Fruit fly (Drosophila melanogaster) whole organism, embryonic: Measurements from ENCODE around the gene CG12659.
A peak's percentile ranks its signal among the peaks of the same experiment; 100 is the strongest.

ENCODE experiments used
- CG1024 ChIP-seq: fragments of 200-800 bp; sonication (Bioruptor generic); IDR thresholded peaks from 2 replicates; pipeline ENCODE4 v1.3.6; 2022; ENCODE audit warnings: missing biosample characterization, missing genetic modification characterization
- CG10959 ChIP-seq: fragments of 200-800 bp; sonication (Bioruptor generic); IDR thresholded peaks from 2 replicates; pipeline ENCODE4 v1.3.6; 2022; ENCODE audit warnings: missing biosample characterization, missing genetic modification characterization
- CG11093 ChIP-seq: fragments of 200-800 bp; sonication (Bioruptor generic); IDR thresholded peaks from 3 replicates; pipeline ENCODE4 v1.3.6; 2022; ENCODE audit warnings: missing biosample characterization, missing genetic modification characterization
- CG12104 ChIP-seq: fragments of 200-800 bp; sonication (Bioruptor generic); optimal IDR thresholded peaks from 3 replicates; lab custom pipeline; 2016; ENCODE audit warnings: missing biosample characterization, missing genetic modification characterization
- CG12659 ChIP-seq: fragments of 200-800 bp; sonication (Bioruptor generic); optimal IDR thresholded peaks from 3 replicates; lab custom pipeline; 2017; ENCODE audit warnings: mild to moderate bottlenecking, missing biosample characterization, missing genetic modification reagents, missing genetic modification characterization
- CG17612 ChIP-seq: fragments of 200-800 bp; sonication (Bioruptor generic); IDR thresholded peaks from 2 replicates; pipeline ENCODE4 v1.3.6; 2022; ENCODE audit warnings: missing biosample characterization, missing genetic modification characterization
- CG18011 ChIP-seq: fragments of 200-800 bp; sonication (Bioruptor generic); optimal IDR thresholded peaks from 2 replicates; lab custom pipeline; 2017; ENCODE audit warnings: missing biosample characterization, missing genetic modification characterization, mild to moderate bottlenecking, moderate library complexity, missing genotype
- CG31441 ChIP-seq: fragments of 200-800 bp; sonication (Bioruptor generic); IDR thresholded peaks from 2 replicates; pipeline ENCODE4 v1.3.6; 2022; ENCODE audit warnings: missing biosample characterization, missing genetic modification characterization
- CG32532 ChIP-seq: fragments of 200-800 bp; sonication (Bioruptor generic); IDR thresholded peaks from 2 replicates; pipeline ENCODE4 v1.3.6; 2022; ENCODE audit warnings: missing biosample characterization, missing genetic modification characterization
- CG3281 ChIP-seq: fragments of 200-800 bp; sonication (Bioruptor generic); optimal IDR thresholded peaks from 3 replicates; lab custom pipeline; 2017; ENCODE audit warnings: missing biosample characterization, mild to moderate bottlenecking, missing genetic modification characterization
- CG33213 ChIP-seq: fragments of 200-800 bp; sonication (Bioruptor generic); optimal IDR thresholded peaks from 3 replicates; lab custom pipeline; 2016; ENCODE audit warnings: missing biosample characterization, missing genetic modification characterization
- CG4424 ChIP-seq: fragments of 200-800 bp; sonication (Bioruptor generic); optimal IDR thresholded peaks from 3 replicates; lab custom pipeline; 2016; ENCODE audit warnings: missing biosample characterization, missing genetic modification characterization
- CG5180 ChIP-seq: fragments of 200-800 bp; sonication (Bioruptor generic); optimal IDR thresholded peaks from 3 replicates; lab custom pipeline; 2017; ENCODE audit warnings: missing biosample characterization, missing genetic modification characterization, mild to moderate bottlenecking, moderate library complexity, missing genetic modification reagents
- CG7745 ChIP-seq: fragments of 200-800 bp; sonication (Bioruptor generic); optimal IDR thresholded peaks from 2 replicates; lab custom pipeline; 2018; ENCODE audit warnings: missing biosample characterization, mild to moderate bottlenecking, missing genetic modification characterization, moderate library complexity
- CG8765 ChIP-seq: fragments of 200-800 bp; sonication (Bioruptor generic); IDR thresholded peaks from 2 replicates; pipeline ENCODE4 v1.3.6; 2022; ENCODE audit warnings: missing biosample characterization, missing genetic modification characterization
- CHES-1-like ChIP-seq: fragments of 200-800 bp; sonication (Bioruptor generic); optimal IDR thresholded peaks from 2 replicates; lab custom pipeline; 2016; ENCODE audit warnings: missing biosample characterization, missing genetic modification characterization
- D19A ChIP-seq: fragments of 200-800 bp; optimal IDR thresholded peaks from 3 replicates; lab custom pipeline; 2019; ENCODE audit warnings: missing biosample characterization, mild to moderate bottlenecking, missing genetic modification characterization, moderate library complexity
- Dip2 ChIP-seq: fragments of 200-800 bp; sonication (Bioruptor generic); IDR thresholded peaks from 2 replicates; pipeline ENCODE4 v1.3.6; 2022; ENCODE audit warnings: missing biosample characterization, missing genetic modification characterization
- Fer2 ChIP-seq: fragments of 200-800 bp; sonication (Bioruptor generic); optimal IDR thresholded peaks from 2 replicates; lab custom pipeline; 2018; ENCODE audit warnings: missing biosample characterization, mild to moderate bottlenecking, missing genetic modification characterization, moderate library complexity
- MESR4 ChIP-seq: fragments of 200-800 bp; sonication (Bioruptor generic); optimal IDR thresholded peaks from 2 replicates; lab custom pipeline; 2018; ENCODE audit warnings: missing biosample characterization, mild to moderate bottlenecking, missing genetic modification characterization, moderate library complexity
- MTF-1 ChIP-seq: fragments of 200-800 bp; sonication (Bioruptor generic); optimal IDR thresholded peaks from 2 replicates; lab custom pipeline; 2018; ENCODE audit warnings: missing biosample characterization, mild to moderate bottlenecking, missing genetic modification characterization, borderline replicate concordance
- Med ChIP-seq: fragments of 200-800 bp; sonication (Bioruptor generic); peaks from one replicate; lab custom pipeline; 2016; ENCODE audit warnings: missing biosample characterization, missing genetic modification characterization, mild to moderate bottlenecking, inconsistent platforms, moderate library complexity
- Meics ChIP-seq: fragments of 200-800 bp; sonication (Bioruptor generic); optimal IDR thresholded peaks from 2 replicates; lab custom pipeline; 2017; ENCODE audit warnings: missing biosample characterization, mild to moderate bottlenecking, missing genetic modification characterization
- NK7.1 ChIP-seq: fragments of 200-800 bp; sonication (Bioruptor generic); optimal IDR thresholded peaks from 3 replicates; lab custom pipeline; 2016; ENCODE audit warnings: missing biosample characterization, missing genetic modification characterization
- Ravus ChIP-seq: fragments of 200-800 bp; sonication (Bioruptor generic); IDR thresholded peaks from 2 replicates; pipeline ENCODE4 v1.3.6; 2022; ENCODE audit warnings: missing biosample characterization, missing genetic modification characterization
- Rx ChIP-seq: fragments of 200-800 bp; sonication (Bioruptor generic); IDR thresholded peaks from 2 replicates; pipeline ENCODE4 v1.3.6; 2022; ENCODE audit warnings: missing biosample characterization, missing genetic modification characterization
- Xbp1 ChIP-seq: fragments of 200-800 bp; sonication (Bioruptor generic); optimal IDR thresholded peaks from 3 replicates; lab custom pipeline; 2016; ENCODE audit warnings: missing biosample characterization, mild to moderate bottlenecking, missing genetic modification characterization
- Xrp1 ChIP-seq: fragments of 200-800 bp; sonication (Bioruptor generic); IDR thresholded peaks from 2 replicates; pipeline ENCODE4 v1.3.6; 2022; ENCODE audit warnings: missing biosample characterization, missing genetic modification characterization
- ash1 ChIP-seq: fragments of 200-800 bp; sonication (Bioruptor generic); optimal IDR thresholded peaks from 2 replicates; lab custom pipeline; 2018; ENCODE audit warnings: missing biosample characterization, mild to moderate bottlenecking, missing genetic modification characterization
- bsh ChIP-seq, 2 experiments: fragments of 200-800 bp; sonication (Bioruptor generic); optimal IDR thresholded peaks; 2 replicates each; lab custom pipeline; 2017 to 2018; ENCODE audit warnings: mild to moderate bottlenecking in 2 of 2, missing biosample characterization in 2 of 2, missing genetic modification characterization in 2 of 2, moderate library complexity in 1 of 2
- caup ChIP-seq: fragments of 200-800 bp; sonication (Bioruptor generic); optimal IDR thresholded peaks from 3 replicates; lab custom pipeline; 2017; ENCODE audit warnings: missing biosample characterization, mild to moderate bottlenecking, missing genetic modification characterization, moderate library complexity; ENCODE audit not compliant: severe bottlenecking
- chif ChIP-seq, 2 experiments: fragments of 200-800 bp; sonication (Bioruptor generic); optimal IDR thresholded peaks; 3 replicates each; lab custom pipeline; 2016; ENCODE audit warnings: missing biosample characterization in 2 of 2, missing genetic modification characterization in 2 of 2
- chm ChIP-seq: fragments of 200-800 bp; sonication (Bioruptor generic); IDR thresholded peaks from 2 replicates; pipeline ENCODE4 v1.3.6; 2022; ENCODE audit warnings: missing biosample characterization, missing genetic modification characterization
- crc ChIP-seq: fragments of 200-800 bp; sonication (Bioruptor generic); optimal IDR thresholded peaks from 2 replicates; lab custom pipeline; 2016; ENCODE audit warnings: missing biosample characterization, missing genetic modification characterization
- da ChIP-seq: fragments of 200-800 bp; sonication (Bioruptor generic); optimal IDR thresholded peaks from 2 replicates; lab custom pipeline; 2016; ENCODE audit warnings: missing biosample characterization, missing genetic modification characterization
- dan ChIP-seq: fragments of 200-800 bp; sonication (Bioruptor generic); IDR thresholded peaks from 2 replicates; pipeline ENCODE4 v1.3.6; 2022; ENCODE audit warnings: missing biosample characterization, missing genetic modification characterization
- emc ChIP-seq: fragments of 200-800 bp; sonication (Bioruptor generic); optimal IDR thresholded peaks from 2 replicates; lab custom pipeline; 2016; ENCODE audit warnings: missing biosample characterization, missing genetic modification characterization
- en ChIP-seq: fragments of 200-800 bp; sonication (Bioruptor generic); optimal IDR thresholded peaks from 2 replicates; lab custom pipeline; 2016; ENCODE audit warnings: missing biosample characterization, missing genetic modification characterization
- esg ChIP-seq: fragments of 200-800 bp; sonication (Bioruptor generic); conservative IDR thresholded peaks from 2 replicates; pipeline ENCODE4 v1.3.6; 2022; ENCODE audit warnings: missing biosample characterization, missing genetic modification characterization
- fd102C ChIP-seq: fragments of 200-800 bp; sonication (Bioruptor generic); optimal IDR thresholded peaks from 2 replicates; lab custom pipeline; 2018; ENCODE audit warnings: missing biosample characterization, mild to moderate bottlenecking, missing genetic modification characterization, moderate library complexity
- fru ChIP-seq: fragments of >200 bp; optimal IDR thresholded peaks from 2 replicates; lab custom pipeline; 2017
- kah ChIP-seq: fragments of 200-800 bp; sonication (Bioruptor generic); optimal IDR thresholded peaks from 2 replicates; lab custom pipeline; 2018; ENCODE audit warnings: missing biosample characterization, mild to moderate bottlenecking, missing genetic modification characterization
- lilli ChIP-seq: fragments of 200-800 bp; sonication (Bioruptor generic); optimal IDR thresholded peaks from 3 replicates; lab custom pipeline; 2016; ENCODE audit warnings: missing biosample characterization, missing genetic modification characterization
- lmd ChIP-seq: fragments of 200-800 bp; sonication (Bioruptor generic); IDR thresholded peaks from 2 replicates; pipeline ENCODE4 v1.3.6; 2022; ENCODE audit warnings: missing biosample characterization, missing genetic modification characterization
- oc ChIP-seq: fragments of 200-800 bp; sonication (Bioruptor generic); optimal IDR thresholded peaks from 2 replicates; lab custom pipeline; 2018; ENCODE audit warnings: missing biosample characterization, mild to moderate bottlenecking, missing genetic modification characterization, moderate library complexity
- repo ChIP-seq: fragments of 200-800 bp; sonication (Bioruptor generic); optimal IDR thresholded peaks from 2 replicates; lab custom pipeline; 2016; ENCODE audit warnings: missing biosample characterization, missing genetic modification characterization
- sim ChIP-seq: fragments of 200-800 bp; sonication (Bioruptor generic); IDR thresholded peaks from 2 replicates; pipeline ENCODE4 v1.3.6; 2022; ENCODE audit warnings: missing biosample characterization, missing genetic modification characterization
- slou ChIP-seq: fragments of 200-800 bp; sonication (Bioruptor generic); optimal IDR thresholded peaks from 3 replicates; lab custom pipeline; 2016; ENCODE audit warnings: missing biosample characterization, missing genetic modification characterization
- sug ChIP-seq: fragments of 200-800 bp; optimal IDR thresholded peaks from 2 replicates; lab custom pipeline; 2019; ENCODE audit warnings: missing biosample characterization, mild to moderate bottlenecking, missing genetic modification characterization, moderate library complexity
- tap ChIP-seq: fragments of 200-800 bp; optimal IDR thresholded peaks from 3 replicates; lab custom pipeline; 2019; ENCODE audit warnings: missing biosample characterization, mild to moderate bottlenecking, missing genetic modification characterization, moderate library complexity
- tio ChIP-seq: fragments of 200-800 bp; sonication (Bioruptor generic); optimal IDR thresholded peaks from 2 replicates; lab custom pipeline; 2017; ENCODE audit warnings: missing biosample characterization, missing genetic modification characterization, inconsistent platforms

Gene CG12659

DNA sequence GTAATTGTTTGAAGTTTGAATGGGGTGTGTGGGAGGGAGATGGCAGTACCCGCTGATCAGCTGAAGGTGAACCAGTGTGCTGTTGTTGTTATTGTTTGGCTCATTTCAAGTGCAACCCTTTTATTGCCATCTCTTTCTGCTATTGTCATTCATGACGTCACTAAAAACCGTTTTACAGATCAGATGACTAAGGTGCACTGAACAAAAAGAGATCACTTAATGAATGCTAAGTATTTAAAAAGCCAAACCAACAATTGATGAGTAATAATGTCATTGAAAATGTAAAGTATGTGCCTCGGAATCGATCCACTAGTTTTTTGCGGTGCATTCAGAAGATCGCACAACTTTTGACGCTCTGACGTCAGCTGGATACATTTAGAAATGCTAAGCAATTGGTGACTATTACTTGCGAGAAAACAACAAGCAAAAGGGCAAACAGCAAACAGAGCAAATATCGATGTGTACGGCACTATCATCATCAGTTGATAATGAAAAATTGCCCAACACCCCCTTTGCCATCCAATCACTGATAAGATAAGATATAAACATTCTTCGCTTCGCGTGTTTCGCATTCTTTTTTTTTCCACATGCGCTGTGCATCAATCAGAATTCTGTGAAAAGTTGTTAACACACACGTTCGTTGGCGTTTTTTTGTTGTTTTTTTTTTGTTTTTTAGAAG lies 16.7 kb downstream of the CG12659 start (continued):
- TF ChIP-seq CG32532 (no peak), CG7745 (tag; lab: Kevin White, UChicago) (no peak), fru (lab: Kevin White, UChicago) (no peak), Ravus (GFP tag; lab: Robert Waterston, UW) (no peak), Fer2 (tag; lab: Kevin White, UChicago) (no peak), tio (GFP tag; lab: Kevin White, UChicago) (no peak), CG18011 (GFP tag; lab: Kevin White, UChicago) (no peak), NK7.1 (GFP tag; lab: Kevin White, UChicago) (peak; percentile 7), slou (GFP tag; lab: Kevin White, UChicago) (no peak), emc (GFP tag; lab: Kevin White, UChicago) (no peak), lilli (peak; percentile 19), repo (no peak), kah (GFP tag; lab: Kevin White, UChicago) (no peak), fd102C (GFP tag; lab: Kevin White, UChicago) (no peak), CG1024 (GFP tag; lab: Robert Waterston, UW) (no peak), da (GFP tag; lab: Kevin White, UChicago) (no peak), CG12104 (GFP tag; lab: Kevin White, UChicago) (no peak), chm (GFP tag; lab: Robert Waterston, UW) (no peak; the same call in 1 of the 2 replicates), dan (no peak), CG33213 (GFP tag; lab: Kevin White, UChicago) (no peak), chif (GFP tag; optimal IDR thresholded peaks at IDR 0.05; lab: Kevin White, UChicago) (peak in 1 of 2 experiments; percentile 3), bsh (GFP tag; optimal IDR thresholded peaks at IDR 0.05; lab: Kevin White, UChicago) (peak in 1 of 2 experiments; percentile 8), tap (tag; lab: Kevin White, UChicago) (peak; percentile 16), Meics (GFP tag; lab: Kevin White, UChicago) (peak; percentile 43), esg (GFP tag; lab: Robert Waterston, UW) (no peak), CG10959 (GFP tag; lab: Robert Waterston, UW) (no peak), CG5180 (GFP tag; lab: Kevin White, UChicago) (no peak), CG4424 (GFP tag; lab: Kevin White, UChicago) (no peak), ash1 (GFP tag; lab: Kevin White, UChicago) (no peak), oc (no peak), Dip2 (GFP tag; lab: Robert Waterston, UW) (no peak), CG11093 (no peak), crc (GFP tag; lab: Kevin White, UChicago) (no peak), CG8765 (no peak), CG31441 (GFP tag; lab: Robert Waterston, UW) (no peak), sim (no peak), MTF-1 (GFP tag; lab: Kevin White, UChicago) (no peak), Xbp1 (peak; percentile 5), lmd (GFP tag; lab: Robert Waterston, UW) (peak; percentile 31; the same call in 1 of the 2 replicates), en (GFP tag; lab: Kevin White, UChicago) (no peak), caup (GFP tag; lab: Kevin White, UChicago) (no peak), CG3281 (peak; percentile 27), sug (tag; lab: Kevin White, UChicago) (peak; percentile 15), CHES-1-like (GFP tag; lab: Kevin White, UChicago) (peak; percentile 46), Xrp1 (GFP tag; lab: Robert Waterston, UW) (peak; percentile 46), MESR4 (GFP tag; lab: Kevin White, UChicago) (no peak), CG12659 (GFP tag; lab: Kevin White, UChicago) (no peak), D19A (tag; lab: Kevin White, UChicago) (peak; percentile 4), Rx (GFP tag; lab: Robert Waterston, UW) (no peak), CG17612 (GFP tag; lab: Robert Waterston, UW) (no peak), Med (GFP tag; lab: Kevin White, UChicago) (peak; percentile 88)
